Worm (Caenorhabditis elegans) whole organism, late embryonic: Measurements from ENCODE around the gene cyp-13A4.

Experiments used
- ceh-24 ChIP-seq: sonication (generic microtip); optimal IDR thresholded peaks from 2 replicates; lab custom pipeline; 2016; ENCODE audit warnings: mild to moderate bottlenecking, missing genetic modification characterization, missing compliant biosample characterization
- ceh-9 ChIP-seq: sonication (generic microtip); optimal IDR thresholded peaks from 2 replicates; lab custom pipeline; 2016; ENCODE audit warnings: mild to moderate bottlenecking, missing genetic modification characterization, inconsistent platforms, missing compliant biosample characterization
- elt-4 ChIP-seq: sonication (generic microtip); optimal IDR thresholded peaks from 2 replicates; lab custom pipeline; 2016; ENCODE audit warnings: missing genetic modification characterization, missing compliant biosample characterization
- ets-4 ChIP-seq: sonication (generic microtip); optimal IDR thresholded peaks from 2 replicates; lab custom pipeline; 2016; ENCODE audit warnings: missing genetic modification characterization, missing compliant biosample characterization
- nhr-11 ChIP-seq: fragments of 150-350 bp; optimal IDR thresholded peaks from 2 replicates; lab custom pipeline; 2014; ENCODE audit warnings: missing biosample characterization, missing genetic modification characterization
- pax-1 ChIP-seq: fragments of 150-350 bp; optimal IDR thresholded peaks from 2 replicates; lab custom pipeline; 2014; ENCODE audit warnings: missing biosample characterization, missing genetic modification characterization
- pha-2 ChIP-seq: sonication (generic microtip); optimal IDR thresholded peaks from 2 replicates; lab custom pipeline; 2017; ENCODE audit warnings: mild to moderate bottlenecking, missing genetic modification characterization, missing compliant biosample characterization
- pqm-1 ChIP-seq: sonication (generic microtip); optimal IDR thresholded peaks from 2 replicates; lab custom pipeline; 2016; ENCODE audit warnings: missing genetic modification characterization, missing compliant biosample characterization
- tbx-2 ChIP-seq: sonication (generic microtip); optimal IDR thresholded peaks from 2 replicates; lab custom pipeline; 2016; ENCODE audit warnings: missing genetic modification characterization, missing compliant biosample characterization

ce11 chrII:9778495-9778894 lies 19.0 kb downstream of the cyp-13A4 start:
- TF ChIP-seq nhr-11 (tag; lab: Kevin White, UChicago) (no peak), pha-2 (tag; lab: Kevin White, UChicago) (no peak), pax-1 (tag; lab: Kevin White, UChicago) (no peak), ceh-24 (tag; lab: Kevin White, UChicago) (no peak), ets-4 (tag; lab: Kevin White, UChicago) (no peak), elt-4 (tag; lab: Kevin White, UChicago) (no peak), ceh-9 (tag; lab: Kevin White, UChicago) (no peak), pqm-1 (tag; lab: Kevin White, UChicago) (no peak), tbx-2 (no peak)
